Fruit fly (Drosophila melanogaster) whole organism, embryonic: ENCODE data around the gene CG32554.
A peak's percentile ranks its signal among the peaks of the same experiment; 100 is the strongest.

Experiments used
- Atf3 ChIP-seq: fragments of 200-800 bp; sonication (Bioruptor generic); optimal IDR thresholded peaks from 3 replicates; lab custom pipeline; 2016; ENCODE audit warnings: missing biosample characterization, missing genetic modification characterization
- Awh ChIP-seq: fragments of 200-800 bp; sonication (Bioruptor generic); IDR thresholded peaks from 2 replicates; pipeline ENCODE4, ENCODE4 v1.3.6; 2022; ENCODE audit warnings: missing biosample characterization, missing genetic modification characterization
- CG10274 ChIP-seq: fragments of 200-800 bp; sonication (Bioruptor generic); optimal IDR thresholded peaks from 3 replicates; lab custom pipeline; 2017; ENCODE audit warnings: missing biosample characterization, mild to moderate bottlenecking, missing genetic modification characterization
- CG10543 ChIP-seq: fragments of 200-800 bp; sonication (Bioruptor generic); optimal IDR thresholded peaks from 3 replicates; lab custom pipeline; 2017; ENCODE audit warnings: missing biosample characterization, mild to moderate bottlenecking, missing genetic modification characterization, moderate library complexity
- CG11398 ChIP-seq: fragments of 200-800 bp; sonication (Bioruptor generic); optimal IDR thresholded peaks from 2 replicates; lab custom pipeline; 2016; ENCODE audit warnings: missing biosample characterization, missing genetic modification characterization
- CG11504 ChIP-seq: fragments of 200-800 bp; sonication (Bioruptor generic); optimal IDR thresholded peaks from 3 replicates; lab custom pipeline; 2019; ENCODE audit warnings: missing biosample characterization, mild to moderate bottlenecking, missing genetic modification characterization, moderate library complexity
- CG12391 ChIP-seq: fragments of 200-800 bp; sonication (Bioruptor generic); optimal IDR thresholded peaks from 3 replicates; lab custom pipeline; 2018; ENCODE audit warnings: missing biosample characterization, mild to moderate bottlenecking, missing genetic modification characterization, moderate library complexity
- CG13287 ChIP-seq: fragments of 200-800 bp; sonication (Bioruptor generic); IDR thresholded peaks from 2 replicates; pipeline ENCODE4 v1.3.6; 2022; ENCODE audit warnings: missing biosample characterization, missing genetic modification characterization; ENCODE audit not compliant: partially characterized antibody
- CG13775 ChIP-seq: fragments of 200-800 bp; sonication (Bioruptor generic); optimal IDR thresholded peaks from 3 replicates; lab custom pipeline; 2017; ENCODE audit warnings: missing biosample characterization, mild to moderate bottlenecking, missing genetic modification characterization
- CG15514 ChIP-seq: fragments of 200-800 bp; sonication (Bioruptor generic); optimal IDR thresholded peaks from 3 replicates; lab custom pipeline; 2017; ENCODE audit warnings: missing biosample characterization, missing genetic modification characterization, mild to moderate bottlenecking, moderate library complexity, missing genetic modification reagents
- CG17612 ChIP-seq: fragments of 200-800 bp; sonication (Bioruptor generic); IDR thresholded peaks from 2 replicates; pipeline ENCODE4 v1.3.6; 2022; ENCODE audit warnings: missing biosample characterization, missing genetic modification characterization
- CG18011 ChIP-seq: fragments of 200-800 bp; sonication (Bioruptor generic); optimal IDR thresholded peaks from 2 replicates; lab custom pipeline; 2017; ENCODE audit warnings: missing biosample characterization, missing genetic modification characterization, mild to moderate bottlenecking, moderate library complexity, missing genotype
- CG2199 ChIP-seq: fragments of 200-800 bp; sonication (Bioruptor generic); IDR thresholded peaks from 3 replicates; pipeline ENCODE4 v1.3.6; 2022; ENCODE audit warnings: missing biosample characterization, missing genetic modification characterization
- CG2678 ChIP-seq: fragments of 200-800 bp; sonication (Bioruptor generic); optimal IDR thresholded peaks from 3 replicates; lab custom pipeline; 2019; ENCODE audit warnings: missing biosample characterization, mild to moderate bottlenecking, missing genetic modification characterization, moderate library complexity
- CG32767 ChIP-seq: fragments of 200-800 bp; sonication (Bioruptor generic); IDR thresholded peaks from 2 replicates; pipeline ENCODE4 v1.3.6; 2022; ENCODE audit warnings: missing biosample characterization, missing genetic modification characterization
- CG32772 ChIP-seq: fragments of 200-800 bp; sonication (Bioruptor generic); IDR thresholded peaks from 2 replicates; pipeline ENCODE4 v1.3.6; 2022; ENCODE audit warnings: missing biosample characterization, missing genetic modification characterization
- CG33557 ChIP-seq: fragments of 200-800 bp; sonication (Bioruptor generic); optimal IDR thresholded peaks from 2 replicates; lab custom pipeline; 2019; ENCODE audit warnings: missing biosample characterization, mild to moderate bottlenecking, missing genetic modification characterization, moderate library complexity
- CG3407 ChIP-seq: fragments of 200-800 bp; sonication (Bioruptor generic); optimal IDR thresholded peaks from 2 replicates; lab custom pipeline; 2018; ENCODE audit warnings: missing biosample characterization, mild to moderate bottlenecking, missing genetic modification characterization
- CG3995 ChIP-seq: fragments of 200-800 bp; sonication (Bioruptor generic); optimal IDR thresholded peaks from 3 replicates; lab custom pipeline; 2016; ENCODE audit warnings: missing biosample characterization, missing genetic modification characterization
- CG42726 ChIP-seq: fragments of 200-800 bp; sonication (Bioruptor generic); IDR thresholded peaks from 2 replicates; pipeline ENCODE4 v1.3.6; 2022; ENCODE audit warnings: missing biosample characterization, missing genetic modification characterization; ENCODE audit not compliant: partially characterized antibody
- CG4854 ChIP-seq: fragments of 200-800 bp; sonication (Bioruptor generic); optimal IDR thresholded peaks from 2 replicates; lab custom pipeline; 2016; ENCODE audit warnings: missing biosample characterization, missing genetic modification characterization, inconsistent platforms
- CG8359 ChIP-seq: fragments of 200-800 bp; sonication (Bioruptor generic); optimal IDR thresholded peaks from 2 replicates; lab custom pipeline; 2017; ENCODE audit warnings: missing biosample characterization, mild to moderate bottlenecking, missing genetic modification characterization, borderline replicate concordance
- CG9797 ChIP-seq: fragments of 200-800 bp; sonication (Bioruptor generic); optimal IDR thresholded peaks from 3 replicates; lab custom pipeline; 2018; ENCODE audit warnings: missing biosample characterization, mild to moderate bottlenecking, missing genetic modification characterization
- CHES-1-like ChIP-seq: fragments of 200-800 bp; sonication (Bioruptor generic); optimal IDR thresholded peaks from 2 replicates; lab custom pipeline; 2016; ENCODE audit warnings: missing biosample characterization, missing genetic modification characterization
- CrebB ChIP-seq: fragments of 200-800 bp; sonication (Bioruptor generic); optimal IDR thresholded peaks from 3 replicates; lab custom pipeline; 2018; ENCODE audit warnings: missing biosample characterization, mild to moderate bottlenecking, missing genetic modification characterization
- Fer2 ChIP-seq: fragments of 200-800 bp; sonication (Bioruptor generic); optimal IDR thresholded peaks from 2 replicates; lab custom pipeline; 2018; ENCODE audit warnings: missing biosample characterization, mild to moderate bottlenecking, missing genetic modification characterization, moderate library complexity
- HmgZ ChIP-seq: fragments of 200-800 bp; sonication (Bioruptor generic); optimal IDR thresholded peaks from 2 replicates; lab custom pipeline; 2018; ENCODE audit warnings: missing biosample characterization, mild to moderate bottlenecking, missing genetic modification characterization
- Hmx ChIP-seq: fragments of 200-800 bp; sonication (Bioruptor generic); optimal IDR thresholded peaks from 2 replicates; lab custom pipeline; 2016; ENCODE audit warnings: missing biosample characterization, missing genetic modification characterization
- Hr39 ChIP-seq: fragments of >200 bp; optimal IDR thresholded peaks from 2 replicates; lab custom pipeline; 2017
- Myb ChIP-seq: fragments of 200-800 bp; sonication (Bioruptor generic); optimal IDR thresholded peaks from 2 replicates; lab custom pipeline; 2016; ENCODE audit warnings: missing biosample characterization, missing genetic modification characterization
- Neu2 ChIP-seq: fragments of 200-800 bp; sonication (Bioruptor generic); optimal IDR thresholded peaks from 3 replicates; lab custom pipeline; 2016; ENCODE audit warnings: missing biosample characterization, missing genetic modification characterization, borderline replicate concordance
- Nf-YA ChIP-seq: fragments of 200-800 bp; sonication (Bioruptor generic); IDR thresholded peaks from 2 replicates; pipeline ENCODE4 v1.3.6; 2022; ENCODE audit warnings: missing biosample characterization, missing genetic modification characterization
- Ravus ChIP-seq: fragments of 200-800 bp; sonication (Bioruptor generic); IDR thresholded peaks from 2 replicates; pipeline ENCODE4 v1.3.6; 2022; ENCODE audit warnings: missing biosample characterization, missing genetic modification characterization
- Xbp1 ChIP-seq: fragments of 200-800 bp; sonication (Bioruptor generic); optimal IDR thresholded peaks from 3 replicates; lab custom pipeline; 2016; ENCODE audit warnings: missing biosample characterization, mild to moderate bottlenecking, missing genetic modification characterization
- bigmax ChIP-seq: fragments of 200-800 bp; sonication (Bioruptor generic); optimal IDR thresholded peaks from 2 replicates; lab custom pipeline; 2018; ENCODE audit warnings: missing biosample characterization, mild to moderate bottlenecking, missing genetic modification characterization
- chinmo ChIP-seq: fragments of 200-800 bp; sonication (Bioruptor generic); IDR thresholded peaks from 4 replicates; pipeline ENCODE4 v1.3.6; 2022; ENCODE audit warnings: missing biosample characterization, missing genetic modification characterization; ENCODE audit not compliant: partially characterized antibody
- dati ChIP-seq: fragments of 200-800 bp; sonication (Bioruptor generic); IDR thresholded peaks from 2 replicates; pipeline ENCODE4 v1.3.6; 2022; ENCODE audit warnings: missing biosample characterization, missing genetic modification characterization
- dpn ChIP-seq, 2 experiments: fragments of 200-800 bp; sonication (Bioruptor generic); optimal IDR thresholded peaks; 3 replicates each; lab custom pipeline; 2016; ENCODE audit warnings: missing biosample characterization in 2 of 2, missing genetic modification characterization in 2 of 2
- ems ChIP-seq: fragments of 200-800 bp; sonication (Bioruptor generic); optimal IDR thresholded peaks from 3 replicates; lab custom pipeline; 2016; ENCODE audit warnings: missing biosample characterization, missing genetic modification characterization
- jing ChIP-seq: fragments of 200-800 bp; sonication (Bioruptor generic); optimal IDR thresholded peaks from 2 replicates; lab custom pipeline; 2018; ENCODE audit warnings: missing biosample characterization, mild to moderate bottlenecking, missing genetic modification characterization
- lab ChIP-seq: fragments of 200-800 bp; sonication (Bioruptor generic); optimal IDR thresholded peaks from 3 replicates; lab custom pipeline; 2017; ENCODE audit warnings: missing biosample characterization, missing genetic modification characterization, mild to moderate bottlenecking, moderate library complexity, missing genetic modification reagents
- otp ChIP-seq: fragments of 200-800 bp; sonication (Bioruptor generic); IDR thresholded peaks from 3 replicates; pipeline ENCODE4, ENCODE4 v1.3.6; 2022; ENCODE audit warnings: missing biosample characterization, missing genetic modification characterization
- pfk ChIP-seq: fragments of 200-800 bp; sonication (Bioruptor generic); optimal IDR thresholded peaks from 2 replicates; lab custom pipeline; 2018; ENCODE audit warnings: missing biosample characterization, mild to moderate bottlenecking, missing genetic modification characterization, moderate library complexity
- pho ChIP-seq: fragments of 200-800 bp; sonication (Bioruptor generic); optimal IDR thresholded peaks from 2 replicates; lab custom pipeline; 2016; ENCODE audit warnings: missing biosample characterization, missing genetic modification characterization
- psq ChIP-seq: fragments of 200-800 bp; sonication (Bioruptor generic); optimal IDR thresholded peaks from 2 replicates; lab custom pipeline; 2017; ENCODE audit warnings: missing biosample characterization, missing genetic modification characterization
- slbo ChIP-seq: fragments of 200-800 bp; sonication (Bioruptor generic); IDR thresholded peaks from 2 replicates; pipeline ENCODE4 v1.3.6; 2022; ENCODE audit warnings: missing biosample characterization, missing genetic modification characterization
- sug ChIP-seq: fragments of 200-800 bp; optimal IDR thresholded peaks from 2 replicates; lab custom pipeline; 2019; ENCODE audit warnings: missing biosample characterization, mild to moderate bottlenecking, missing genetic modification characterization, moderate library complexity
- tgo ChIP-seq: fragments of 200-800 bp; sonication (Bioruptor generic); IDR thresholded peaks from 3 replicates; pipeline ENCODE4 v1.3.6; 2022; ENCODE audit warnings: missing biosample characterization, missing genetic modification characterization
- tup ChIP-seq: fragments of 200-800 bp; sonication (Bioruptor generic); optimal IDR thresholded peaks from 2 replicates; lab custom pipeline; 2016; ENCODE audit warnings: missing biosample characterization, mild to moderate bottlenecking, missing genetic modification characterization, moderate library complexity
- tx ChIP-seq: fragments of 200-800 bp; sonication (Bioruptor generic); optimal IDR thresholded peaks from 2 replicates; lab custom pipeline; 2016; ENCODE audit warnings: missing biosample characterization, missing genetic modification characterization
- yki ChIP-seq: fragments of >200 bp; optimal IDR thresholded peaks from 3 replicates; lab custom pipeline; 2018
- zen2 ChIP-seq: fragments of 200-800 bp; sonication (Bioruptor generic); IDR thresholded peaks from 3 replicates; pipeline ENCODE4 v1.3.6; 2022; ENCODE audit warnings: missing biosample characterization, missing genetic modification characterization; ENCODE audit not compliant: partially characterized antibody

The CG32554 gene

DNA sequence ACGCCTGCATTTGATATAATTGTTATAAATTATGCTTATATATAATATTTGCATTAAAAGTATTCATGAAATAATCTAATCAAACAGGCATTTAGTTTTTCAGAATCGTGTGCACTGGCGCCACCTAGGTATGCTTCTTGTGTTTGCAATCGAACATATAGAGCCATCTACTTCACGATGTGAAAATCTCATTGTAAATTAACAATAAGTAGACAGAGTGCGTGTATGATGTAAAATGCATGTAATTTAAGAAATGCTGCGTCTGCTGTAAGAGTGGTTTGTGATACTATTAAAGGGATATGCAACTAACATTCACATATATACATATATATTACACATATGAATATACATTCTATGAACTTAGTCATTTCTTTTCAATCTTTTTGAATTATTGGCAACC, 32.2 kb downstream of the CG32554 start (continued):
- no peak for TF ChIP-seq CG33557 (GFP tag; lab: Kevin White, UChicago)
- TF ChIP-seq pho (GFP tag; lab: Kevin White, UChicago), result no peak
- no peak for TF ChIP-seq zen2
- TF ChIP-seq lab (GFP tag; lab: Kevin White, UChicago), result no peak
- TF ChIP-seq Xbp1, result peak; percentile 66
- TF ChIP-seq tgo, result no peak
- TF ChIP-seq CG3995, result no peak
- no peak for TF ChIP-seq tup (GFP tag; lab: Kevin White, UChicago)
- TF ChIP-seq Nf-YA (GFP tag; lab: Robert Waterston, UW), result no peak
- TF ChIP-seq dpn (GFP tag; optimal IDR thresholded peaks at IDR 0.05; lab: Kevin White, UChicago), result peak in 1 of 2 experiments; percentile 56
- TF ChIP-seq CG3407, result no peak
- no peak for TF ChIP-seq otp (GFP tag; lab: Robert Waterston, UW)
- TF ChIP-seq ems (GFP tag; lab: Kevin White, UChicago), result no peak
- peak; percentile 76 for TF ChIP-seq HmgZ
- TF ChIP-seq Myb, result peak; percentile 31
- TF ChIP-seq chinmo (GFP tag; lab: Robert Waterston, UW), result peak; percentile 90
- TF ChIP-seq Fer2, result no peak
- TF ChIP-seq CG10543 (GFP tag; lab: Kevin White, UChicago), result no peak
- TF ChIP-seq Neu2 (GFP tag; lab: Kevin White, UChicago), result no peak
- no peak for TF ChIP-seq Ravus (GFP tag; lab: Robert Waterston, UW)
- no peak for TF ChIP-seq CG9797 (GFP tag; lab: Kevin White, UChicago)
- no peak for TF ChIP-seq CG17612
- no peak for TF ChIP-seq CG8359 (GFP tag; lab: Kevin White, UChicago)
- TF ChIP-seq CG4854, result no peak
- TF ChIP-seq CrebB (tag; lab: Kevin White, UChicago), result no peak
- TF ChIP-seq CG12391 (tag; lab: Kevin White, UChicago), result peak; percentile 19
- TF ChIP-seq CG2678 (tag; lab: Kevin White, UChicago), result peak; percentile 25
- TF ChIP-seq psq (GFP tag; lab: Kevin White, UChicago), result no peak
- TF ChIP-seq Awh (GFP tag; lab: Robert Waterston, UW), result no peak
- TF ChIP-seq slbo (GFP tag; lab: Robert Waterston, UW), result peak; percentile 59; the same call in 1 of the 2 replicates
- no peak for TF ChIP-seq CHES-1-like (GFP tag; lab: Kevin White, UChicago)
- TF ChIP-seq sug (tag; lab: Kevin White, UChicago), result peak; percentile 33
- no peak for TF ChIP-seq CG13775
- peak; percentile 85; the same call in 1 of the 3 replicates for TF ChIP-seq CG2199
- TF ChIP-seq pfk, result no peak
- no peak for TF ChIP-seq CG11398 (GFP tag; lab: Kevin White, UChicago)
- TF ChIP-seq CG10274 (GFP tag; lab: Kevin White, UChicago), result no peak
- TF ChIP-seq CG32767 (GFP tag; lab: Robert Waterston, UW), result no peak
- no peak for TF ChIP-seq CG32772 (GFP tag; lab: Robert Waterston, UW)
- TF ChIP-seq jing, result no peak
- TF ChIP-seq CG11504 (tag; lab: Kevin White, UChicago), result no peak
- no peak for TF ChIP-seq Atf3 (GFP tag; lab: Kevin White, UChicago)
- no peak for TF ChIP-seq bigmax (GFP tag; lab: Kevin White, UChicago)
- no peak; the same call in 1 of the 2 replicates for TF ChIP-seq CG42726
- no peak for TF ChIP-seq Hmx (GFP tag; lab: Kevin White, UChicago)
- TF ChIP-seq yki (lab: Kevin White, UChicago), result no peak
- TF ChIP-seq dati (GFP tag; lab: Robert Waterston, UW), result no peak
- no peak for TF ChIP-seq tx (GFP tag; lab: Kevin White, UChicago)
- TF ChIP-seq CG18011 (GFP tag; lab: Kevin White, UChicago), result no peak
- TF ChIP-seq Hr39 (lab: Kevin White, UChicago), result no peak
- peak; percentile 11 for TF ChIP-seq CG15514 (GFP tag; lab: Kevin White, UChicago)
- TF ChIP-seq CG13287 (GFP tag; lab: Robert Waterston, UW), result no peak
